Fruit fly (Drosophila melanogaster): Measurements from ENCODE around the gene fax.
A peak's percentile ranks its signal among the peaks of the same experiment; 100 is the strongest.

DNA sequence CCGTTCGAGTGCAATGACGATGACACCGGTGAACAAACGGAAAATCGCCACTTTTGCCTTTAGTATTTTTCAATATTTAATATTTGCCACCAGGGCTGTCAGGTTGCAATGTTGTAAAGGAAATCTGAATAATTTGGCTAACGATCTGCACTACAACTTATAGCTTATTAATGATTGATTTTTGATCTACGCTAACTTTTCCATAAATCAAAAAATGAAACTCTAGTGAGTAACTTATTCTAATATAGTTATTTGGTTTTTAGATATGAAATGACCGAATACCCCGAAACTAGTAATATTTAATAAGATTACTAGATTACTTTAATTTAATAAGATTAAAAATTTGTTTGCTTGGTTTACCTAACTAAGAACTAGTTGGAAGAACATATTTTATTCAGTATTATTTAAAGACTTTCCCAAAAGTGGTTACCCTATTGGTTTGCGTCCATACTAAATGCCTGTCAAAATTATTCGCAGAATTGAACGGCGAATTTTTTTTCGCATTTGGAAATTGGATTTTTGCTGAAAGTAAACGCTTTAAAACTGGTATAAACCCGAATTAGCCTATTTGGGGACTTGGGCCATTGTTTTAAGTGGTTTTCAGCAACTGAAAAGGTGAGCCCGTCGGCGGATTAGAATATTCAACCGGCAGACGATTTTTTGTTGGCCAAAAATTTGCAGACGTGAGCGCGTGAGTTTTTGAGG is 25.6 kb downstream of the fax start, which contains the start of the genes Agpat3 and RAF2:
- peak; percentile 12 for TF ChIP-seq CG4318 (GFP tag; optimal IDR thresholded peaks at IDR 0.05)
- TF ChIP-seq CG15336 (GFP tag; IDR thresholded peaks at IDR 0.05), result peak; percentile 23; the same call in 1 of the 2 replicates
- TF ChIP-seq CG3032 (tag; optimal IDR thresholded peaks at IDR 0.05), result peak; percentile 57
